In the genomic region with DNA sequence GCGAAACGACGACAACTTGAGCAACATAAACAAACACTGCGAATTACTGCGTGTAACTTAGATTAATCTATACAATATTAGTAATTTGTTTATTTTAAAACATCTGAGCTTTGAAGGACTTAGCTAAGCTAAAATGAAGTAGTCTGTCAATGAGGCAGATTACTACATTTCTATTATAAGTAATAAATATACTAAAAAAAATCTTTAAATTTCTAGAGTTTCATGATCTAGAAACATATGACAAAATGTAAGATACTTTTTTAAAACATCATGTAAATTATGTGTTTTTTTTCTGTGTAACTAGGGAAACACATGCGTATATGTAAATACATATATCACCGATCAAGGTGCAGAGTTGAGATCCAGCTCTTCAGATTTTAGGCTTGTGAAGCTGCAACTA, we compare ENCODE assay signal across 1 fruit fly cellular context.
A peak's percentile ranks its signal among the peaks of the same experiment; 100 is the strongest.
TF ChIP-seq lines count a peak whose summit lies in the region.

No protein-coding gene starts in this region.

TF ChIP-seq in whole organism, embryonic, 481 proteins besides CTCF, POLR2A, EP300 and RAD21 (continued from another document):
- TF ChIP-seq NK7.1 (GFP tag; optimal IDR thresholded peaks at IDR 0.05; lab: Kevin White, UChicago), result no peak
- TF ChIP-seq CG5953 (GFP tag; IDR thresholded peaks at IDR 0.05; lab: Robert Waterston, UW), result no peak
- peak; percentile 77; the same call in 2 of the 3 replicates for TF ChIP-seq CG11695 (GFP tag; IDR thresholded peaks at IDR 0.05; lab: Robert Waterston, UW)
- TF ChIP-seq jing (GFP tag; optimal IDR thresholded peaks at IDR 0.05; lab: Kevin White, UChicago), result peak; percentile 31
- peak; percentile 57 for TF ChIP-seq CG12659 (GFP tag; optimal IDR thresholded peaks at IDR 0.05; lab: Kevin White, UChicago)
- TF ChIP-seq NfI (GFP tag; optimal IDR thresholded peaks at IDR 0.05; lab: Kevin White, UChicago), result no peak
- TF ChIP-seq CG43689 (GFP tag; IDR thresholded peaks at IDR 0.05; lab: Robert Waterston, UW), result no peak
- no peak for TF ChIP-seq H2.0 (GFP tag; IDR thresholded peaks at IDR 0.05; lab: Robert Waterston, UW)
- no peak for TF ChIP-seq dimm (GFP tag; IDR thresholded peaks at IDR 0.05; lab: Robert Waterston, UW)
- TF ChIP-seq fd3F (GFP tag; optimal IDR thresholded peaks at IDR 0.05; lab: Kevin White, UChicago), result no peak
- no peak for TF ChIP-seq CG10321 (GFP tag; IDR thresholded peaks at IDR 0.05; lab: Robert Waterston, UW)
- no peak for TF ChIP-seq CG12071 (GFP tag; optimal IDR thresholded peaks at IDR 0.05; lab: Kevin White, UChicago)
- TF ChIP-seq dpn (GFP tag; optimal IDR thresholded peaks at IDR 0.05; lab: Kevin White, UChicago), result peak in 1 of 2 experiments; percentile 56
- TF ChIP-seq al (GFP tag; IDR thresholded peaks at IDR 0.05; lab: Robert Waterston, UW), result no peak
